Fruit fly (Drosophila melanogaster) whole organism, prepupa: Measurements from ENCODE around the gene Ssl2.
A peak's percentile ranks its signal among the peaks of the same experiment; 100 is the strongest.

ENCODE experiments used
- CG10669 ChIP-seq: fragments of 200-800 bp; sonication (Bioruptor generic); optimal IDR thresholded peaks from 3 replicates; lab custom pipeline; 2018; ENCODE audit warnings: missing biosample characterization, mild to moderate bottlenecking, missing genetic modification characterization, moderate library complexity
- CG11294 ChIP-seq: fragments of 200-800 bp; sonication (Bioruptor generic); IDR thresholded peaks from 2 replicates; pipeline ENCODE4 v1.3.6; 2022; ENCODE audit warnings: missing biosample characterization, missing genetic modification characterization
- CG11762 ChIP-seq: fragments of 200-800 bp; sonication (Bioruptor generic); optimal IDR thresholded peaks from 3 replicates; lab custom pipeline; 2016; ENCODE audit warnings: missing biosample characterization, missing genetic modification characterization; ENCODE audit not compliant: insufficient read depth
- CG11902 ChIP-seq: fragments of 200-800 bp; sonication (Bioruptor generic); optimal IDR thresholded peaks from 3 replicates; lab custom pipeline; 2016; ENCODE audit warnings: missing biosample characterization, missing genetic modification characterization
- CG15336 ChIP-seq: fragments of 200-800 bp; sonication (Bioruptor generic); IDR thresholded peaks from 2 replicates; pipeline ENCODE4 v1.3.6; 2022; ENCODE audit warnings: missing biosample characterization, missing genetic modification characterization
- CG1621 ChIP-seq: fragments of 200-800 bp; sonication (Bioruptor generic); optimal IDR thresholded peaks from 3 replicates; lab custom pipeline; 2018; ENCODE audit warnings: missing biosample characterization, mild to moderate bottlenecking, missing genetic modification characterization
- CG16779 ChIP-seq: fragments of 200-800 bp; sonication (Bioruptor generic); optimal IDR thresholded peaks from 3 replicates; lab custom pipeline; 2017; ENCODE audit warnings: missing biosample characterization, mild to moderate bottlenecking, missing genetic modification characterization
- CG31627 ChIP-seq: fragments of 200-800 bp; sonication (Bioruptor generic); optimal IDR thresholded peaks from 3 replicates; lab custom pipeline; 2016; ENCODE audit warnings: missing biosample characterization, missing genetic modification characterization
- CG3919 ChIP-seq: fragments of 200-800 bp; sonication (Bioruptor generic); optimal IDR thresholded peaks from 3 replicates; lab custom pipeline; 2016; ENCODE audit warnings: missing biosample characterization, missing genetic modification characterization
- CG4318 ChIP-seq: fragments of 200-800 bp; sonication (Bioruptor generic); optimal IDR thresholded peaks from 3 replicates; lab custom pipeline; 2017; ENCODE audit warnings: missing biosample characterization, mild to moderate bottlenecking, missing genetic modification characterization
- CG6163 ChIP-seq: fragments of 200-800 bp; sonication (Bioruptor generic); IDR thresholded peaks from 3 replicates; pipeline ENCODE4 v1.3.6; 2022; ENCODE audit warnings: missing biosample characterization, missing genetic modification characterization
- CG6276 ChIP-seq: fragments of 200-800 bp; sonication (Bioruptor generic); optimal IDR thresholded peaks from 2 replicates; lab custom pipeline; 2017; ENCODE audit warnings: missing biosample characterization, mild to moderate bottlenecking, missing genetic modification characterization
- CG8119 ChIP-seq: fragments of 200-800 bp; sonication (Bioruptor generic); IDR thresholded peaks from 3 replicates; pipeline ENCODE4 v1.3.6; 2022; ENCODE audit warnings: missing biosample characterization, missing genetic modification characterization
- CG8319 ChIP-seq: fragments of 200-800 bp; sonication (Bioruptor generic); optimal IDR thresholded peaks from 3 replicates; lab custom pipeline; 2016; ENCODE audit warnings: missing biosample characterization, missing genetic modification characterization
- CG8632 ChIP-seq: fragments of 200-800 bp; sonication (Bioruptor generic); optimal IDR thresholded peaks from 3 replicates; lab custom pipeline; 2016; ENCODE audit warnings: missing biosample characterization, missing genetic modification characterization
- CG9139 ChIP-seq: fragments of 200-800 bp; sonication (Bioruptor generic); optimal IDR thresholded peaks from 3 replicates; lab custom pipeline; 2017; ENCODE audit warnings: missing biosample characterization, mild to moderate bottlenecking, missing genetic modification characterization
- Eip75B ChIP-seq: fragments of 200-800 bp; sonication (Bioruptor generic); optimal IDR thresholded peaks from 3 replicates; lab custom pipeline; 2016; ENCODE audit warnings: missing biosample characterization, missing genetic modification characterization
- Eip93F ChIP-seq: fragments of 200-800 bp; sonication (Bioruptor generic); optimal IDR thresholded peaks from 2 replicates; lab custom pipeline; 2016; ENCODE audit warnings: missing biosample characterization, mild to moderate bottlenecking, missing genetic modification characterization
- Ets96B ChIP-seq: fragments of 200-800 bp; optimal IDR thresholded peaks from 2 replicates; lab custom pipeline; 2019; ENCODE audit warnings: missing biosample characterization, mild to moderate bottlenecking, missing genetic modification characterization, moderate library complexity
- Gug ChIP-seq: fragments of 200-800 bp; sonication (Bioruptor generic); IDR thresholded peaks from 2 replicates; pipeline ENCODE4 v1.3.6; 2022; ENCODE audit warnings: missing biosample characterization, missing genetic modification characterization
- Hr39 ChIP-seq: fragments of 200-800 bp; sonication (Bioruptor generic); optimal IDR thresholded peaks from 2 replicates; lab custom pipeline; 2016; ENCODE audit warnings: missing biosample characterization, missing genetic modification characterization
- Hr4 ChIP-seq: fragments of 200-800 bp; sonication (Bioruptor generic); optimal IDR thresholded peaks from 3 replicates; lab custom pipeline; 2016; ENCODE audit warnings: missing biosample characterization, missing genetic modification characterization
- Lpt ChIP-seq: fragments of 200-800 bp; sonication (Bioruptor generic); optimal IDR thresholded peaks from 3 replicates; lab custom pipeline; 2016; ENCODE audit warnings: missing biosample characterization, missing genetic modification characterization
- Met ChIP-seq: fragments of 200-800 bp; sonication (Bioruptor generic); optimal IDR thresholded peaks from 3 replicates; lab custom pipeline; 2016; ENCODE audit warnings: missing biosample characterization, missing genetic modification characterization
- OdsH ChIP-seq: fragments of 200-800 bp; sonication (Bioruptor generic); optimal IDR thresholded peaks from 3 replicates; lab custom pipeline; 2016; ENCODE audit warnings: missing biosample characterization, missing genetic modification characterization
- Smox ChIP-seq: fragments of 200-800 bp; sonication (Bioruptor generic); optimal IDR thresholded peaks from 3 replicates; lab custom pipeline; 2016; ENCODE audit warnings: missing biosample characterization, missing genetic modification characterization
- Sox102F ChIP-seq: fragments of 200-800 bp; sonication (Bioruptor generic); optimal IDR thresholded peaks from 2 replicates; lab custom pipeline; 2016; ENCODE audit warnings: missing biosample characterization, mild to moderate bottlenecking, missing genetic modification characterization
- Sox14 ChIP-seq: fragments of 200-800 bp; sonication (Bioruptor generic); optimal IDR thresholded peaks from 3 replicates; lab custom pipeline; 2016; ENCODE audit warnings: missing biosample characterization, missing genetic modification characterization
- achi ChIP-seq: fragments of 200-800 bp; sonication (Bioruptor generic); optimal IDR thresholded peaks from 3 replicates; lab custom pipeline; 2016; ENCODE audit warnings: missing biosample characterization, missing genetic modification characterization
- acj6 ChIP-seq: fragments of 200-800 bp; sonication (Bioruptor generic); optimal IDR thresholded peaks from 3 replicates; lab custom pipeline; 2016; ENCODE audit warnings: missing biosample characterization, missing genetic modification characterization
- cyc ChIP-seq: fragments of 200-800 bp; sonication (Bioruptor generic); optimal IDR thresholded peaks from 3 replicates; lab custom pipeline; 2016; ENCODE audit warnings: missing biosample characterization, missing genetic modification characterization
- dac ChIP-seq: fragments of 200-800 bp; sonication (Bioruptor generic); optimal IDR thresholded peaks from 2 replicates; lab custom pipeline; 2017; ENCODE audit warnings: missing biosample characterization, mild to moderate bottlenecking, missing genetic modification characterization
- dsx ChIP-seq: fragments of 200-800 bp; optimal IDR thresholded peaks from 3 replicates; lab custom pipeline; 2019; ENCODE audit warnings: missing biosample characterization, mild to moderate bottlenecking, missing genetic modification characterization, moderate library complexity; ENCODE audit not compliant: poor library complexity, severe bottlenecking
- esn ChIP-seq: fragments of 200-800 bp; sonication (Bioruptor generic); optimal IDR thresholded peaks from 2 replicates; lab custom pipeline; 2016; ENCODE audit warnings: missing biosample characterization, mild to moderate bottlenecking, missing genetic modification characterization, moderate library complexity
- fkh ChIP-seq: fragments of 200-800 bp; sonication (Bioruptor generic); optimal IDR thresholded peaks from 3 replicates; lab custom pipeline; 2017; ENCODE audit warnings: missing biosample characterization, mild to moderate bottlenecking, missing genetic modification characterization, moderate library complexity
- lz ChIP-seq: fragments of 200-800 bp; sonication (Bioruptor generic); optimal IDR thresholded peaks from 3 replicates; lab custom pipeline; 2016; ENCODE audit warnings: missing biosample characterization, missing genetic modification characterization
- net ChIP-seq: fragments of 200-800 bp; sonication (Bioruptor generic); optimal IDR thresholded peaks from 3 replicates; lab custom pipeline; 2016; ENCODE audit warnings: missing biosample characterization, missing genetic modification characterization
- pdm3 ChIP-seq: fragments of 200-800 bp; sonication (Bioruptor generic); optimal IDR thresholded peaks from 3 replicates; lab custom pipeline; 2016; ENCODE audit warnings: missing biosample characterization, missing genetic modification characterization
- salr ChIP-seq, 2 experiments: fragments of 200-800 bp; sonication (Bioruptor generic); optimal IDR thresholded peaks; 3 replicates each; lab custom pipeline; 2016 to 2018; ENCODE audit warnings: missing biosample characterization in 2 of 2, missing genetic modification characterization in 2 of 2, mild to moderate bottlenecking in 1 of 2
- spab ChIP-seq: fragments of 200-800 bp; sonication (Bioruptor generic); optimal IDR thresholded peaks from 2 replicates; lab custom pipeline; 2017; ENCODE audit warnings: missing biosample characterization, mild to moderate bottlenecking, missing genetic modification characterization, missing genetic modification reagents
- ss ChIP-seq, 2 experiments: fragments of 200-800 bp; sonication (Bioruptor generic); optimal IDR thresholded peaks; 2 replicates in 1 of 2; 3 replicates in 1 of 2; lab custom pipeline; 2017 to 2018; ENCODE audit warnings: mild to moderate bottlenecking in 2 of 2, missing biosample characterization in 2 of 2, missing genetic modification characterization in 2 of 2, moderate library complexity in 1 of 2
- svp ChIP-seq: fragments of 200-800 bp; sonication (Bioruptor generic); peaks from one replicate; lab custom pipeline; 2016; ENCODE audit warnings: missing biosample characterization, missing genetic modification characterization
- topi ChIP-seq: fragments of 200-800 bp; sonication (Bioruptor generic); optimal IDR thresholded peaks from 3 replicates; lab custom pipeline; 2016; ENCODE audit warnings: missing biosample characterization, missing genetic modification characterization
- vri ChIP-seq: fragments of 200-800 bp; sonication (Bioruptor generic); optimal IDR thresholded peaks from 3 replicates; lab custom pipeline; 2016; ENCODE audit warnings: missing biosample characterization, mild to moderate bottlenecking, missing genetic modification characterization

Ssl2 gene

DNA sequence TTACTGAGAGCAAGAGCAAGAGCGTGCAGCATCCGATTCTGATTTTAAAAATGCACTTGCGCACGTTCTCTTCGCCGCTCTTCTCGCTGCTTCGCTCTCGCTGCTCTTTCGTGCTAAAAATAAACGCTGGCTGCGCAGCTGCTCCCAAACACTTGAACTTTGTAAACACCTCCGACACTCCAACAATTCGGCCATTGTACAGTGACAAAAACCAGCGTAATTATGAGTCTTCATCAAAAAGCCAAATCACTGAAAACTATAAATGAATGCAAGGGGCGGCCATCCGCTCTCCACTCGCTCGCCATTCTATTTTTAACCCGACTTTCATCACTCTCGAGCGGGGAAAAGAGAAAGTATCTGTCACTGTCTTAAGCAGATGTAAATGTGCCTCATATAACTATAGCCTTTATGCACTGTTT, 32.2 kb upstream of the Ssl2 start (continued):
- TF ChIP-seq OdsH (peak; percentile 40), CG11294 (GFP tag; lab: Robert Waterston, UW) (no peak), CG15336 (GFP tag; lab: Robert Waterston, UW) (no peak), CG8632 (peak; percentile 43), Lpt (GFP tag; lab: Kevin White, UChicago) (peak; percentile 35), dsx (GFP tag; lab: Kevin White, UChicago) (peak; percentile 62), salr (GFP tag; optimal IDR thresholded peaks at IDR 0.05; lab: Kevin White, UChicago) (peak in 1 of 2 experiments; percentile 35), Hr4 (peak; percentile 49), Met (GFP tag; lab: Kevin White, UChicago) (peak; percentile 30), svp (GFP tag; lab: Kevin White, UChicago) (peak; percentile 94), net (GFP tag; lab: Kevin White, UChicago) (peak; percentile 73), CG11762 (peak; percentile 33), CG6276 (GFP tag; lab: Kevin White, UChicago) (peak; percentile 12), spab (GFP tag; lab: Kevin White, UChicago) (peak; percentile 12), CG4318 (GFP tag; lab: Kevin White, UChicago) (no peak), CG16779 (tag; lab: Kevin White, UChicago) (no peak), CG10669 (GFP tag; lab: Kevin White, UChicago) (peak; percentile 46), CG1621 (tag; lab: Kevin White, UChicago) (peak; percentile 15), ss (GFP tag; optimal IDR thresholded peaks at IDR 0.05; lab: Kevin White, UChicago) (peak in 1 of 2 experiments; percentile 34), Sox14 (GFP tag; lab: Kevin White, UChicago) (peak; percentile 23), Sox102F (GFP tag; lab: Kevin White, UChicago) (peak; percentile 45), CG8119 (GFP tag; lab: Robert Waterston, UW) (no peak)

DNA sequence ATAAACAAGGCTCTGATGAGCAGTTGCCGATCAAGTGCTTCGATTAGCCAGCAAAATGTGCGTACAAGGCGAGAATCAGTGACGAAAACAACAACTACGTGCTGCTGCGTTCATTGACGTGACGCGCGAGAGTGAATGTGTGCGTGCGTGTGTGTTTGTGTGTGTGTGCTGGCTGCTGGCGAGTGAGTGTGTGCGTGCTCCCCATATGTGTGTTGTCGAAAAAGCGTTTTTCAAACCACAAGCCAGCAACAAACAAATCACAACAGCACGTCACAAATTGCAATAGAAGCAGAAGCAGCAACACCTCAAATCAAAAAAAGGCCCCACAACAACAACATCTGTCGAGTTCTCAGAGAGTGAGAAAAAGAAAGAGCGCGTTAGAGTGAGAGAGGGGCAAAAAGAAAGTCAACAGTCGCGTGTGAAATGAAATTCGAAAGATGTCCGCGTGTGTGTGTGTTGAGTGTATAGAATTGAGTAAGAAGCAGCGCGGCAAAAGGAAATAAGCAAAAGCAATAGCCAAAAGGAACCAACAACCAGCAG, 31.5 kb upstream of the Ssl2 start:
- TF ChIP-seq pdm3 (GFP tag; lab: Kevin White, UChicago): no peak
- peak in 1 of 2 experiments; percentile 15 for TF ChIP-seq salr (GFP tag; optimal IDR thresholded peaks at IDR 0.05; lab: Kevin White, UChicago)

DNA sequence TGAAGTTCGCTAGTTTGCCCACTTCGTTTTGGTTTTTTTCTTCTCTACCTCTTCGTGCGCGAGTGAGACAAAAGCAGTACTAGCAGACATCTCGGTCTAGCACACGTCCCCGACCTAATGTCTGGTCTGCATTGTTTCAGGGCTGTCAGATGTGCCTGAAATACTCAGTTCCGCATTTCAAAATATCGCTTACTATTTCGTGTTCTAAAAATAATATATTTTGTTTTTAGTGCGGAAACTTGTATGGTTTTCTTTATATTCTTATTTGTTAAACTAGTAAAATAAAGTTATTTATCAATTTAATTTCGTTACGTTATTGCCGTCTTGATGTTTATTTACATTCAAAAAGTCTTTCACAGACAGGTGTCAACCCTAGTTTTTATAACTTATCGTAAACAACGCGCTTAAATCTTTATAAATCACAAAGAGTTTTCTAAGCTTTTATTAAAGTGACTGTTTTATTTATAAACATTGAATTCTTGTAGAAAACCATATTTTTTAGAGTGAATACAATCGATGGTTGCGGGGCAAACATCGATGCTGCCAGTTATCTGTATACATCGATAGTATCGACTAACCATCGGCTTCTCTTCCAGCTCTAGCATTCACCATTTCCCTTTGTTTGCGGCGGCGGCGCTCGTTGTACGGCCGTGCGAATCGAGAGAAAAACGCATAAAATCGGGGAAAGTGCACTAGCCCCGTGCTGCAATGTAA, 30.9 kb upstream of the Ssl2 start:
- TF ChIP-seq CG11902 (GFP tag; lab: Kevin White, UChicago): peak; percentile 61
- no peak for TF ChIP-seq CG6163 (GFP tag; lab: Robert Waterston, UW)
- TF ChIP-seq CG6276 (GFP tag; lab: Kevin White, UChicago): peak; percentile 35
- TF ChIP-seq Sox14 (GFP tag; lab: Kevin White, UChicago): peak; percentile 81
- peak; percentile 68 for TF ChIP-seq Smox (GFP tag; lab: Kevin White, UChicago)
- TF ChIP-seq Eip75B (GFP tag; lab: Kevin White, UChicago): peak; percentile 55
- TF ChIP-seq CG3919: peak; percentile 32
- peak; percentile 63 for TF ChIP-seq CG8319 (GFP tag; lab: Kevin White, UChicago)
- TF ChIP-seq Eip93F (GFP tag; lab: Kevin White, UChicago): peak; percentile 26
- TF ChIP-seq Hr39 (GFP tag; lab: Kevin White, UChicago): peak; percentile 58
- peak; percentile 18 for TF ChIP-seq CG9139 (GFP tag; lab: Kevin White, UChicago)
- TF ChIP-seq topi (GFP tag; lab: Kevin White, UChicago): peak; percentile 57
- no peak for TF ChIP-seq dac (GFP tag; lab: Kevin White, UChicago)
- peak; percentile 73 for TF ChIP-seq achi (GFP tag; lab: Kevin White, UChicago)
- TF ChIP-seq Ets96B (tag; lab: Kevin White, UChicago): peak; percentile 65
- TF ChIP-seq CG15336 (GFP tag; lab: Robert Waterston, UW): no peak
- TF ChIP-seq CG16779 (tag; lab: Kevin White, UChicago): no peak
- peak; percentile 67 for TF ChIP-seq net (GFP tag; lab: Kevin White, UChicago)
- peak; percentile 58 for TF ChIP-seq acj6 (GFP tag; lab: Kevin White, UChicago)
- TF ChIP-seq pdm3 (GFP tag; lab: Kevin White, UChicago): peak; percentile 67
- TF ChIP-seq ss (GFP tag; optimal IDR thresholded peaks at IDR 0.05; lab: Kevin White, UChicago): peak in 1 of 2 experiments; percentile 18
- TF ChIP-seq Gug (GFP tag; lab: Robert Waterston, UW): no peak
- TF ChIP-seq Hr4: peak; percentile 84
- peak; percentile 63 for TF ChIP-seq OdsH
- TF ChIP-seq CG31627 (GFP tag; lab: Kevin White, UChicago): peak; percentile 62
- TF ChIP-seq lz (GFP tag; lab: Kevin White, UChicago): peak; percentile 78
- TF ChIP-seq esn (GFP tag; lab: Kevin White, UChicago): peak; percentile 86
- no peak for TF ChIP-seq vri (GFP tag; lab: Kevin White, UChicago)
- TF ChIP-seq spab (GFP tag; lab: Kevin White, UChicago): peak; percentile 8
- TF ChIP-seq cyc (GFP tag; lab: Kevin White, UChicago): peak; percentile 50
- TF ChIP-seq fkh (GFP tag; lab: Kevin White, UChicago): peak; percentile 55
